Worm (Caenorhabditis elegans) whole organism, mixed stage, embryonic: ENCODE measurements around the gene Y45F3A.4.
A peak's percentile ranks its signal among the peaks of the same experiment; 100 is the strongest.

Source experiments
- M03D4.4 ChIP-seq: sonication (generic microtip); optimal IDR thresholded peaks from 2 replicates; lab custom pipeline; 2017; ENCODE audit warnings: mild to moderate bottlenecking, missing genetic modification characterization, missing compliant biosample characterization
- blmp-1 ChIP-seq: fragments of 150-350 bp; optimal IDR thresholded peaks from 2 replicates; lab custom pipeline; 2014; ENCODE audit warnings: missing biosample characterization, missing genetic modification characterization
- ceh-39 ChIP-seq: fragments of 150-350 bp; optimal IDR thresholded peaks from 2 replicates; lab custom pipeline; 2014; ENCODE audit warnings: missing biosample characterization, missing genetic modification characterization
- ceh-43 ChIP-seq: fragments of 200-800 bp; sonication (Bioruptor generic); optimal IDR thresholded peaks from 2 replicates; lab custom pipeline; 2018; ENCODE audit warnings: mild to moderate bottlenecking, missing genetic modification characterization, moderate library complexity, missing compliant biosample characterization
- ceh-83 ChIP-seq: fragments of 200-800 bp; sonication (Bioruptor generic); optimal IDR thresholded peaks from 2 replicates; lab custom pipeline; 2018; ENCODE audit warnings: mild to moderate bottlenecking, missing genetic modification characterization, missing compliant biosample characterization
- ces-1 ChIP-seq: fragments of 150-350 bp; optimal IDR thresholded peaks from 2 replicates; lab custom pipeline; 2014; ENCODE audit warnings: missing biosample characterization, missing genetic modification reagents, missing genetic modification characterization
- cnd-1 ChIP-seq: fragments of 200-800 bp; sonication (Bioruptor generic); optimal IDR thresholded peaks from 2 replicates; lab custom pipeline; 2018; ENCODE audit warnings: mild to moderate bottlenecking, missing genetic modification characterization, missing compliant biosample characterization
- drap-1 ChIP-seq: fragments of 200-800 bp; sonication (Bioruptor generic); optimal IDR thresholded peaks from 3 replicates; lab custom pipeline; 2018; ENCODE audit warnings: mild to moderate bottlenecking, missing genetic modification characterization, missing compliant biosample characterization
- elt-1 ChIP-seq: sonication (generic microtip); optimal IDR thresholded peaks from 2 replicates; lab custom pipeline; 2017; ENCODE audit warnings: missing genetic modification characterization, mild to moderate bottlenecking, missing compliant biosample characterization, antibody characterized with exemption, moderate library complexity, borderline replicate concordance; ENCODE audit not compliant: insufficient read depth
- elt-3 ChIP-seq: fragments of 150-350 bp; optimal IDR thresholded peaks from 2 replicates; lab custom pipeline; 2014; ENCODE audit warnings: missing biosample characterization, missing genetic modification characterization
- flh-1 ChIP-seq: fragments of 200-800 bp; sonication (Bioruptor generic); optimal IDR thresholded peaks from 2 replicates; lab custom pipeline; 2018; ENCODE audit warnings: mild to moderate bottlenecking, missing genetic modification characterization, moderate library complexity, missing compliant biosample characterization
- ham-2 ChIP-seq: fragments of 200-800 bp; sonication (Bioruptor generic); optimal IDR thresholded peaks from 2 replicates; lab custom pipeline; 2018; ENCODE audit warnings: mild to moderate bottlenecking, missing genetic modification characterization, missing compliant biosample characterization
- hlh-1 ChIP-seq: fragments of 150-350 bp; optimal IDR thresholded peaks from 2 replicates; lab custom pipeline; 2014; ENCODE audit warnings: missing biosample characterization, missing genetic modification reagents, missing genetic modification characterization
- lin-13 ChIP-seq: fragments of 150-350 bp; optimal IDR thresholded peaks from 2 replicates; lab custom pipeline; 2014; ENCODE audit warnings: missing biosample characterization, missing genetic modification characterization
- lin-32 ChIP-seq: fragments of 200-800 bp; sonication (Bioruptor generic); optimal IDR thresholded peaks from 2 replicates; lab custom pipeline; 2018; ENCODE audit warnings: mild to moderate bottlenecking, missing genetic modification characterization, missing compliant biosample characterization
- lsy-2 ChIP-seq: fragments of 150-350 bp; optimal IDR thresholded peaks from 2 replicates; lab custom pipeline; 2014; ENCODE audit warnings: missing biosample characterization, missing genetic modification characterization
- mep-1 ChIP-seq: fragments of 150-350 bp; optimal IDR thresholded peaks from 2 replicates; lab custom pipeline; 2017; ENCODE audit warnings: missing biosample characterization, missing genetic modification reagents, missing genetic modification characterization, inconsistent platforms
- mls-2 ChIP-seq: sonication (generic microtip); optimal IDR thresholded peaks from 2 replicates; lab custom pipeline; 2016; ENCODE audit warnings: mild to moderate bottlenecking, missing genetic modification characterization, moderate library complexity, missing compliant biosample characterization
- nhr-12 ChIP-seq: fragments of 150-350 bp; optimal IDR thresholded peaks from 2 replicates; lab custom pipeline; 2014; ENCODE audit warnings: missing biosample characterization, missing genetic modification characterization
- nhr-2 ChIP-seq: fragments of 150-350 bp; optimal IDR thresholded peaks from 2 replicates; lab custom pipeline; 2014; ENCODE audit warnings: missing biosample characterization, missing genetic modification characterization
- nhr-237 ChIP-seq: fragments of 150-350 bp; optimal IDR thresholded peaks from 2 replicates; lab custom pipeline; 2014; ENCODE audit warnings: missing biosample characterization, missing genetic modification characterization
- nhr-28 ChIP-seq: fragments of 150-350 bp; optimal IDR thresholded peaks from 2 replicates; lab custom pipeline; 2014; ENCODE audit warnings: missing biosample characterization, missing genetic modification characterization
- nhr-76 ChIP-seq: sonication (generic microtip); optimal IDR thresholded peaks from 2 replicates; lab custom pipeline; 2017; ENCODE audit warnings: missing biosample characterization, missing genetic modification characterization
- pha-4 ChIP-seq: fragments of 150-350 bp; optimal IDR thresholded peaks from 2 replicates; lab custom pipeline; 2018; ENCODE audit warnings: missing biosample characterization, missing genetic modification reagents, missing genetic modification characterization
- sem-2 ChIP-seq: fragments of 200-800 bp; sonication (Bioruptor generic); optimal IDR thresholded peaks from 2 replicates; lab custom pipeline; 2018; ENCODE audit warnings: mild to moderate bottlenecking, missing genetic modification characterization, missing compliant biosample characterization
- snpc-4 ChIP-seq: fragments of 150-350 bp; optimal IDR thresholded peaks from 2 replicates; lab custom pipeline; 2014; ENCODE audit warnings: missing biosample characterization, missing genetic modification characterization
- sptf-1 ChIP-seq: sonication (generic microtip); optimal IDR thresholded peaks from 2 replicates; lab custom pipeline; 2017; ENCODE audit warnings: mild to moderate bottlenecking, missing genetic modification characterization, moderate library complexity, missing compliant biosample characterization
- unc-120 ChIP-seq: sonication (generic microtip); optimal IDR thresholded peaks from 2 replicates; lab custom pipeline; 2017; ENCODE audit warnings: missing genetic modification characterization, missing compliant biosample characterization; ENCODE audit not compliant: poor library complexity, severe bottlenecking
- unc-62 ChIP-seq: fragments of 150-350 bp; optimal IDR thresholded peaks from 2 replicates; lab custom pipeline; 2014; ENCODE audit warnings: missing biosample characterization, missing genetic modification reagents, missing genetic modification characterization
- zip-8 ChIP-seq: fragments of 150-350 bp; optimal IDR thresholded peaks from 2 replicates; lab custom pipeline; 2014; ENCODE audit warnings: missing biosample characterization, missing genetic modification characterization
- ztf-11 ChIP-seq: fragments of 150-350 bp; optimal IDR thresholded peaks from 2 replicates; lab custom pipeline; 2014; ENCODE audit warnings: missing biosample characterization, missing genetic modification characterization

The Y45F3A.4 gene

DNA sequence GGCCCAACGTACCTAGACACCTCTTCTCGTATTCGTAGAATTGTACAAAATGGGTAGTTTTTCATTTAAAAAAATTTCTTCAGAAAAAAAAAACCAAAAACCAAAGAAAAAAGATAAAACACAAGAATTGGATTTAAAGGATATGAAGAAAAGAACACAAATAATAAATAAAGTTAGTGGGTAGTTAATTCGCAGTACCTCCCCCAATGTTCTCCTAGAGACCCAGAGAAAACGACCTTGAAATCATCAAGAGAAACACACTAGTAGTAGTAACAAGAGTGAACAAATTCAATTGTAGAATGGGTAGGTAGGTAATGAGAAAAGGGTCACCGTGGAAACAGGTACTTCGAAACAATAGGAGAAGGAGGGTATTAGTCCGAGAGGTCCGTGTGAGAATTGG is 2.6 kb upstream of the Y45F3A.4 start:
- peak; percentile 73 for TF ChIP-seq ces-1 (GFP tag; lab: Kevin White, UChicago)
- TF ChIP-seq nhr-76 (tag; lab: Kevin White, UChicago) = no peak

DNA sequence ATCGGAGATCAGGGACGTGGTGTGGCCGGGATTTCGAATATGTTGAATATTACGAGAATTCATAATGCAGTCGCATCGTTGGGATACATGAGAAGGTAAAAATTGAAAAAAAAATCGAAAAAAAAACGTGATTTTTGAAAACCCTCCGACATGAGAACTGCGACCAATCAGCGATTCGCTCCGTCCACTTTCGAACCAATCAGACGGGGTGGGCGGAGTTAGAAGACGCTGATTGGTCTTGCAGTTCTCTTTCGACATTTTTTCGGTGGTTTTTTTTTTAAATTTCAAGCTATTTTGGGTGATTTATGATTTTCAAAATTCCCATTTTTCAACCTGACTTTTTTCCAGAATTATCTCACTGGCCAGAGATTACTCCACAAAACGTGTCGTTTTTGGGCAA is 6.0 kb downstream of the Y45F3A.4 start:
- TF ChIP-seq lsy-2 (tag; lab: Kevin White, UChicago) = no peak
- TF ChIP-seq unc-62 (GFP tag; lab: Kevin White, UChicago) = no peak
- no peak for TF ChIP-seq unc-120 (tag; lab: Kevin White, UChicago)
- TF ChIP-seq sem-2 (GFP tag; lab: Kevin White, UChicago) = no peak
- TF ChIP-seq nhr-76 (tag; lab: Kevin White, UChicago) = no peak
- no peak for TF ChIP-seq snpc-4 (tag; lab: Kevin White, UChicago)
- no peak for TF ChIP-seq nhr-2 (tag; lab: Kevin White, UChicago)
- TF ChIP-seq zip-8 = no peak
- TF ChIP-seq ceh-43 = no peak
- TF ChIP-seq nhr-28 (tag; lab: Kevin White, UChicago) = no peak
- TF ChIP-seq ztf-11 (tag; lab: Kevin White, UChicago) = no peak
- no peak for TF ChIP-seq elt-1 (tag; lab: Kevin White, UChicago)

DNA sequence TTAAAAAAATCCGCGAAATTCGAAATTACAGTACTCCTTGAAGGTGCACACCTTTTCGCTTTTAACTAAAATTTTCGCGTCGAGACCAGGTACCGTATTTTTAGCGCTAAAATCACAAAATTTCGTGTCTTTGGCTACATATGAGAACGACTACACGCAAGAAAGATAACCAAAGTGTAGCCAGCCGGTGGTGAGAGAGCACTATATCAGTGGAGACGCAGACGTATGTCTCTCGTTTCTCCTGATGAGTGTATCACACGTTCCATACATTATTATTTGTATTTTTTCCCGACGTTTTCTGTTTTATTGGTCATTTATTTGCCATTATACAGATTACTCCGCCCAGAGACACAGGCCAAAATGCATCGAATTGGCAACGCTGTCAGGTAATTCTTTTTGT is 9.3 kb downstream of the Y45F3A.4 start, which contains the start of gene acdh-11:
TSS of gene acdh-11 (plus strand) at position 333 of the 400 bp plus-strand sequence.
- TF ChIP-seq nhr-12 (tag; lab: Kevin White, UChicago) (no peak), zip-8 (no peak), ceh-83 (GFP tag; lab: Kevin White, UChicago) (no peak), snpc-4 (tag; lab: Kevin White, UChicago) (no peak), elt-1 (tag; lab: Kevin White, UChicago) (no peak), mls-2 (tag; lab: Kevin White, UChicago) (no peak), ceh-39 (tag; lab: Kevin White, UChicago) (no peak), cnd-1 (no peak), sem-2 (GFP tag; lab: Kevin White, UChicago) (no peak), nhr-28 (tag; lab: Kevin White, UChicago) (no peak), nhr-237 (tag; lab: Kevin White, UChicago) (no peak), unc-62 (GFP tag; lab: Kevin White, UChicago) (no peak), ces-1 (GFP tag; lab: Kevin White, UChicago) (no peak), blmp-1 (tag; lab: Kevin White, UChicago) (no peak), lin-13 (tag; lab: Kevin White, UChicago) (no peak), sptf-1 (tag; lab: Kevin White, UChicago) (no peak), drap-1 (GFP tag; lab: Kevin White, UChicago) (no peak), mep-1 (tag; lab: Kevin White, UChicago) (no peak), pha-4 (tag; lab: Kevin White, UChicago) (no peak)

DNA sequence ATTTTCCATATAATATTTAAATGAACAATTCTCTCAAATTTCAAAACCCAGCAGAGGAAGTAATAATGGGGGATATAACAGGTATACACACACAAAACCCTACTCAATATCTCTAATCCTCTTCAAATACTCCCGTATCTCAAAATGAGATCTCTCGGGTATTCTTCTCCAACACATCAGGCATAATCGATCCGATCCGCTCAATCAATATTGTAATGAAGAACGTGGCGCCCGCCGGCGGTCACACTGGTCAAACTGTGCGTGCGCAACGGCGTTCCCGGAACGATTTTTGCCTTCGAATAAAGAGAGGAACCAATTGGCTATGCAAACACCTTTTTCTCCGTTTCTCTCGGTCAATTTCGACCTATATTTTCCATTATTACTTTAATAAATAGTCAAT is 12.7 kb downstream of the Y45F3A.4 start:
- TF ChIP-seq elt-1 (tag; lab: Kevin White, UChicago) (peak; percentile 41), ceh-83 (GFP tag; lab: Kevin White, UChicago) (no peak)

DNA sequence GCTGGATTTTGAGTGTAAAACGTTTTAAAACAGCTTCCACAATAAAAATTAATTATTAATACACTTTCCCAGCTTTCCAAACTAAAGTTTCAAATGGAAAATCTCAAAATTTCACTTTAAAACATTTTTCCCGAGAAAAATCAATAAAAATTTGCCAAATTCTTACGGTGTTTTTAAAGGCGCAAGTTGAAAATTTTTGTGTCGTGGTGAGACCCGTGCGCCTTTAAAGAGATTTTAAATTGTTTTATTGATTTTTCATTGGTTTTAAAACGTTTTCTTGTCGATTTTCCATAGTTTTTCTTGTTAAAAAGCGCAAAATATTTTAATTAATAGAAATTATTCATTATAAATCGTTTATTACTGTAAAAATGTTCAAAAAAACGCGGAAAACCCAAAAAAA is 13.3 kb downstream of the Y45F3A.4 start, which contains the start of gene Y45F3A.1:
TSS of gene Y45F3A.1 (minus strand) at position 12 of the 400 bp plus-strand sequence.
- TF ChIP-seq sem-2 (GFP tag; lab: Kevin White, UChicago) (no peak), sptf-1 (tag; lab: Kevin White, UChicago) (no peak), unc-62 (GFP tag; lab: Kevin White, UChicago) (no peak), nhr-12 (tag; lab: Kevin White, UChicago) (no peak), nhr-76 (tag; lab: Kevin White, UChicago) (no peak), ces-1 (GFP tag; lab: Kevin White, UChicago) (no peak), ceh-83 (GFP tag; lab: Kevin White, UChicago) (no peak)

DNA sequence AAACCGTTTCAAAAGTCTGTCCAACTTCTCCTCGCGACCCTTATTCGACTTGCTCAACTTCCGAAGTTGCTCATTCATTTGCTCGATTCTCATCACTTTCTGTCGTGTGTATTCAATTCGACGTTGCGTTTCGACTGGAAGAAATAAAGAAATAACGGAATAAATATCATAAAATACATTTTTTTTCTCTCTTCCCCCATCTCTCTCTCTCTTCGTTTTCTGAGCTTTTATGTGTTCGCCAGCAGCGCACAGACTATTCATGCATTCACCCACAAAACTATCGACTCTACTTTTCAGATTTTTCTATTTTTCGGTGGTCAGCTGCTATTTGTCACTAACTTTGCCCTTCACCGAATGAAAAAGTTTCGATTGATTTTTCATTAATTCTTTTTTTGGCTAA is 14.9 kb downstream of the Y45F3A.4 start, which contains the start of gene rab-30:
TSS of gene rab-30 (plus strand) at position 301 of the 400 bp plus-strand sequence.
- no peak for TF ChIP-seq ceh-83 (GFP tag; lab: Kevin White, UChicago)
- no peak for TF ChIP-seq ztf-11 (tag; lab: Kevin White, UChicago)
- TF ChIP-seq snpc-4 (tag; lab: Kevin White, UChicago) = no peak
- TF ChIP-seq ceh-39 (tag; lab: Kevin White, UChicago) = no peak
- TF ChIP-seq ces-1 (GFP tag; lab: Kevin White, UChicago) = no peak
- no peak for TF ChIP-seq sem-2 (GFP tag; lab: Kevin White, UChicago)
- TF ChIP-seq blmp-1 (tag; lab: Kevin White, UChicago) = no peak
- TF ChIP-seq elt-3 (tag; lab: Kevin White, UChicago) = no peak
- no peak for TF ChIP-seq ham-2 (GFP tag; lab: Kevin White, UChicago)
- TF ChIP-seq pha-4 (tag; lab: Kevin White, UChicago) = no peak
- TF ChIP-seq nhr-12 (tag; lab: Kevin White, UChicago) = no peak
- TF ChIP-seq nhr-28 (tag; lab: Kevin White, UChicago) = no peak
- no peak for TF ChIP-seq hlh-1 (tag; lab: Kevin White, UChicago)
- TF ChIP-seq elt-1 (tag; lab: Kevin White, UChicago) = no peak
- no peak for TF ChIP-seq lin-32 (GFP tag; lab: Kevin White, UChicago)
- no peak for TF ChIP-seq flh-1 (GFP tag; lab: Kevin White, UChicago)
- TF ChIP-seq cnd-1 = no peak
- TF ChIP-seq nhr-76 (tag; lab: Kevin White, UChicago) = no peak
- TF ChIP-seq M03D4.4 (tag; lab: Kevin White, UChicago) = no peak
